Fruit fly (Drosophila melanogaster) whole organism, wandering third instar larva: ENCODE results near the gene tutl.

Experiments
- CG32264 ChIP-seq: fragments of 200-800 bp; sonication (Bioruptor generic); optimal IDR thresholded peaks from 2 replicates; lab custom pipeline; 2016; ENCODE audit warnings: missing biosample characterization, missing genetic modification characterization
- CrebA ChIP-seq: fragments of 200-800 bp; sonication (Bioruptor generic); optimal IDR thresholded peaks from 2 replicates; lab custom pipeline; 2016; ENCODE audit warnings: missing biosample characterization, mild to moderate bottlenecking, missing genetic modification characterization, borderline replicate concordance
- Hr83 ChIP-seq: fragments of 200-300 bp; sonication (Bioruptor generic); optimal IDR thresholded peaks from 2 replicates; lab custom pipeline; 2016; ENCODE audit warnings: missing biosample characterization, mild to moderate bottlenecking, missing genetic modification characterization, moderate library complexity; ENCODE audit not compliant: poor library complexity, severe bottlenecking
- Jra ChIP-seq: sonication (Bioruptor generic); optimal IDR thresholded peaks from 2 replicates; lab custom pipeline; 2016; ENCODE audit warnings: missing biosample characterization, missing genetic modification characterization
- Myc ChIP-seq: fragments of >200 bp; optimal IDR thresholded peaks from 2 replicates; lab custom pipeline; 2017
- OdsH ChIP-seq: fragments of 200-800 bp; sonication (Bioruptor generic); optimal IDR thresholded peaks from 2 replicates; lab custom pipeline; 2016; ENCODE audit warnings: missing biosample characterization, mild to moderate bottlenecking, missing genetic modification characterization
- br ChIP-seq: fragments of 200-800 bp; sonication (Bioruptor generic); optimal IDR thresholded peaks from 2 replicates; lab custom pipeline; 2016; ENCODE audit warnings: missing biosample characterization, missing genetic modification characterization
- jim ChIP-seq: fragments of 175-275, 200-325 bp; sonication (Bioruptor generic); optimal IDR thresholded peaks from 2 replicates; lab custom pipeline; 2016; ENCODE audit warnings: missing biosample characterization, mild to moderate bottlenecking, missing genetic modification characterization
- pan ChIP-seq: fragments of >200 bp; optimal IDR thresholded peaks from 2 replicates; lab custom pipeline; 2017
- usp ChIP-seq: fragments of >200 bp; optimal IDR thresholded peaks from 2 replicates; lab custom pipeline; 2017; ENCODE audit warnings: missing biosample characterization, missing genetic modification characterization

dm6 chr2L:4363707-4364270 is 80.8 kb downstream of the tutl start:
- no peak for TF ChIP-seq pan (lab: Kevin White, UChicago)
- TF ChIP-seq Myc, result no peak
- no peak for TF ChIP-seq Hr83 (GFP tag; lab: Kevin White, UChicago)
- TF ChIP-seq br (GFP tag; lab: Kevin White, UChicago), result no peak
- TF ChIP-seq usp (GFP tag; lab: Kevin White, UChicago), result no peak
- no peak for TF ChIP-seq OdsH (GFP tag; lab: Kevin White, UChicago)
- no peak for TF ChIP-seq CrebA
- no peak for TF ChIP-seq CG32264
- TF ChIP-seq jim (GFP tag; lab: Kevin White, UChicago), result no peak
- no peak for TF ChIP-seq Jra
